Fruit fly (Drosophila melanogaster) whole organism: ENCODE data around the gene Mabi.

Experiments used
- CG8478 ChIP-seq: fragments of >200 bp; optimal IDR thresholded peaks from 2 replicates; lab custom pipeline; 2018; ENCODE audit warnings: inconsistent platforms
- Dll ChIP-seq: fragments of >200 bp; optimal IDR thresholded peaks from 2 replicates; lab custom pipeline; 2017
- pan ChIP-seq: fragments of >200 bp; optimal IDR thresholded peaks from 2 replicates; lab custom pipeline; 2017
- psq ChIP-seq: fragments of >200 bp; optimal IDR thresholded peaks from 2 replicates; lab custom pipeline; 2017
- usp ChIP-seq: fragments of >200 bp; optimal IDR thresholded peaks from 2 replicates; lab custom pipeline; 2017; ENCODE audit warnings: missing biosample characterization, missing genetic modification characterization, mixed read lengths

DNA sequence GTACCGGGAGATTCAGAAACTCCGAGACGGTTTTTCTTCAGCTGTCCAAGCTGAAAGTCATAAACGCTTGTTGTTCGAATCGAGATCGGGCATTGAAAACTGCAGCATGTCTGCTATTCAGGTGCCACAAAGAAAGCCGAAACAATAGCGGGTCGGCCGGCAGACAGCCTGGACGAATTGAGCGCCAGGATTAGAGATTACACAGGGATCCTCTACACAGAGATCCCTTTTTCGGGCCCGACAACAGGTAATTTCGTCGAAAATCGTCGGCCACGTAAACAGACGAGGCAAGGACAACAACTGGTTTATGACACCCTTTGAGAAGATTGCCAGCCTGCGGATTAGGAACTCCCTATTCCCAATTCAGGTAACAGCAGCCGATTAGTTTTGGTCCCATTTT is 7.2 kb downstream of the Mabi start, which contains the start of gene CG16813:
- TF ChIP-seq usp (no peak), CG8478 (no peak), Dll (lab: Kevin White, UChicago) (no peak), psq (lab: Kevin White, UChicago) (no peak), pan (no peak)
